Worm (Caenorhabditis elegans) whole organism, young adult: ENCODE data around the gene F43E12.1.

Experiments used
- B0035.1 ChIP-seq: sonication (generic microtip); optimal IDR thresholded peaks from 2 replicates; lab custom pipeline; 2016; ENCODE audit warnings: missing genetic modification characterization, mild to moderate bottlenecking, missing compliant biosample characterization, missing genotype, missing genetic modification reagents
- C06A6.2 ChIP-seq: fragments of 200-800 bp; sonication (Bioruptor generic); conservative IDR thresholded peaks from 2 replicates; pipeline ENCODE4 v1.3.6; 2022; ENCODE audit warnings: missing genetic modification characterization, missing compliant biosample characterization
- D2030.7 ChIP-seq: fragments of 200-800 bp; sonication (Bioruptor generic); IDR thresholded peaks from 2 replicates; pipeline ENCODE4 v1.3.6; 2022; ENCODE audit warnings: missing genetic modification reagents, missing genetic modification characterization, missing compliant biosample characterization
- F10E7.11 ChIP-seq: sonication (generic microtip); optimal IDR thresholded peaks from 2 replicates; lab custom pipeline; 2017; ENCODE audit warnings: mild to moderate bottlenecking, missing genetic modification characterization, moderate library complexity, missing compliant biosample characterization
- F23B12.7 ChIP-seq: sonication (generic microtip); optimal IDR thresholded peaks from 2 replicates; lab custom pipeline; 2017; ENCODE audit warnings: missing genetic modification characterization, mild to moderate bottlenecking, missing compliant biosample characterization, antibody characterized with exemption, moderate library complexity; ENCODE audit not compliant: insufficient read depth
- F33H1.4 ChIP-seq: fragments of 200-800 bp; sonication (Bioruptor generic); IDR thresholded peaks from 2 replicates; pipeline ENCODE4 v1.3.6; 2022; ENCODE audit warnings: missing genetic modification reagents, missing genetic modification characterization, missing compliant biosample characterization
- F37B4.10 ChIP-seq: fragments of 200-800 bp; sonication (Bioruptor generic); IDR thresholded peaks from 2 replicates; pipeline ENCODE4 v1.3.6; 2022; ENCODE audit warnings: missing genetic modification characterization, missing compliant biosample characterization
- F39B2.1 ChIP-seq: fragments of 200-800 bp; sonication (Bioruptor generic); IDR thresholded peaks from 2 replicates; pipeline ENCODE4 v1.3.6; 2022; ENCODE audit warnings: missing genetic modification reagents, missing genetic modification characterization, missing compliant biosample characterization
- F52B5.7 ChIP-seq: sonication (generic microtip); optimal IDR thresholded peaks from 2 replicates; lab custom pipeline; 2016; ENCODE audit warnings: mild to moderate bottlenecking, missing genetic modification characterization, missing compliant biosample characterization
- K11D2.4 ChIP-seq: fragments of 200-800 bp; sonication (Bioruptor generic); IDR thresholded peaks from 2 replicates; pipeline ENCODE4 v1.3.6; 2022; ENCODE audit warnings: missing genetic modification reagents, missing genetic modification characterization, missing compliant biosample characterization
- T26A5.8 ChIP-seq: sonication (generic microtip); optimal IDR thresholded peaks from 2 replicates; lab custom pipeline; 2016; ENCODE audit warnings: missing genetic modification characterization, missing compliant biosample characterization
- Y53G8AR.9 ChIP-seq: fragments of 200-800 bp; sonication (Bioruptor generic); conservative IDR thresholded peaks from 2 replicates; pipeline ENCODE4 v1.3.6; 2022; ENCODE audit warnings: missing genetic modification reagents, missing genetic modification characterization, missing compliant biosample characterization
- Y95B8A.8 ChIP-seq: fragments of 200-800 bp; sonication (Bioruptor generic); IDR thresholded peaks from 2 replicates; pipeline ENCODE4 v1.3.6; 2022; ENCODE audit warnings: missing genetic modification reagents, missing genetic modification characterization, missing compliant biosample characterization
- ZK185.1 ChIP-seq: sonication (generic microtip); optimal IDR thresholded peaks from 2 replicates; lab custom pipeline; 2016; ENCODE audit warnings: mild to moderate bottlenecking, missing genetic modification characterization, missing compliant biosample characterization; ENCODE audit not compliant: poor library complexity, severe bottlenecking
- ama-1 ChIP-seq, 3 experiments: fragments of 150-350 bp in 1 of 3; sonication (generic microtip) in 2 of 3; optimal IDR thresholded peaks; 2 replicates each; lab custom pipeline; 2014 to 2018; ENCODE audit warnings: missing biosample characterization in 2 of 3, missing genetic modification characterization in 2 of 3, missing genetic modification reagents in 2 of 3
- aptf-2 ChIP-seq: fragments of 200-800 bp; sonication (Bioruptor generic); conservative IDR thresholded peaks from 2 replicates; pipeline ENCODE4 v1.3.6; 2022; ENCODE audit warnings: missing genetic modification reagents, missing genetic modification characterization, missing compliant biosample characterization
- ceh-79 ChIP-seq: sonication (generic microtip); optimal IDR thresholded peaks from 2 replicates; lab custom pipeline; 2017; ENCODE audit warnings: mild to moderate bottlenecking, missing genetic modification characterization, missing compliant biosample characterization
- chd-7 ChIP-seq: sonication (generic microtip); optimal IDR thresholded peaks from 2 replicates; lab custom pipeline; 2016; ENCODE audit warnings: mild to moderate bottlenecking, missing genetic modification characterization, moderate library complexity, missing compliant biosample characterization
- efl-1 ChIP-seq: fragments of 150-350 bp; optimal IDR thresholded peaks from 2 replicates; lab custom pipeline; 2014; ENCODE audit warnings: missing biosample characterization, missing genetic modification reagents, missing genetic modification characterization
- egl-44 ChIP-seq: fragments of 200-800 bp; sonication (Bioruptor generic); IDR thresholded peaks from 2 replicates; pipeline ENCODE4 v1.3.6; 2022; ENCODE audit warnings: missing genetic modification reagents, missing genetic modification characterization, missing compliant biosample characterization
- ekl-4 ChIP-seq: fragments of 200-800 bp; sonication (Bioruptor generic); IDR thresholded peaks from 2 replicates; pipeline ENCODE4 v1.3.6; 2022; ENCODE audit warnings: missing genetic modification reagents, missing genetic modification characterization, missing compliant biosample characterization
- hlh-12 ChIP-seq: sonication (generic microtip); optimal IDR thresholded peaks from 2 replicates; lab custom pipeline; 2016; ENCODE audit warnings: missing genetic modification characterization, missing compliant biosample characterization
- hmg-1.2 ChIP-seq: fragments of 200-800 bp; sonication (Bioruptor generic); IDR thresholded peaks from 2 replicates; pipeline ENCODE4 v1.3.6; 2022; ENCODE audit warnings: missing genetic modification reagents, missing genetic modification characterization, missing compliant biosample characterization
- hrde-1 ChIP-seq: sonication (generic microtip); optimal IDR thresholded peaks from 2 replicates; lab custom pipeline; 2016; ENCODE audit warnings: missing genetic modification characterization, mild to moderate bottlenecking, missing compliant biosample characterization, moderate library complexity, missing genotype, missing genetic modification reagents, borderline replicate concordance
- let-526 ChIP-seq: fragments of 200-800 bp; sonication (Bioruptor generic); IDR thresholded peaks from 2 replicates; pipeline ENCODE4 v1.3.6; 2022; ENCODE audit warnings: missing genetic modification reagents, missing genetic modification characterization, missing compliant biosample characterization
- lin-35 ChIP-seq, 3 experiments: fragments of 150-350 bp in 2 of 3; sonication (generic microtip) in 1 of 3; optimal IDR thresholded peaks; 2 replicates each; lab custom pipeline; 2014 to 2018; ENCODE audit warnings: missing biosample characterization in 3 of 3, missing genetic modification characterization in 3 of 3, missing genetic modification reagents in 3 of 3
- lin-40 ChIP-seq: sonication (generic microtip); optimal IDR thresholded peaks from 2 replicates; lab custom pipeline; 2016; ENCODE audit warnings: missing genetic modification characterization, mild to moderate bottlenecking, missing compliant biosample characterization, missing genotype, missing genetic modification reagents
- lir-1 ChIP-seq: fragments of 200-800 bp; sonication (Bioruptor generic); conservative IDR thresholded peaks from 2 replicates; pipeline ENCODE4 v1.3.6; 2022; ENCODE audit warnings: missing genetic modification reagents, missing genetic modification characterization, missing compliant biosample characterization
- lsy-27 ChIP-seq: sonication (generic microtip); optimal IDR thresholded peaks from 2 replicates; lab custom pipeline; 2017; ENCODE audit warnings: missing genetic modification characterization, mild to moderate bottlenecking, missing compliant biosample characterization, antibody characterized with exemption, missing genotype, borderline replicate concordance; ENCODE audit not compliant: insufficient read depth
- madf-3 ChIP-seq: fragments of 200-800 bp; sonication (Bioruptor generic); IDR thresholded peaks from 2 replicates; pipeline ENCODE4 v1.3.6; 2022; ENCODE audit warnings: missing genetic modification reagents, missing genetic modification characterization, missing compliant biosample characterization
- mcd-1 ChIP-seq: fragments of 200-800 bp; sonication (Bioruptor generic); IDR thresholded peaks from 2 replicates; pipeline ENCODE4 v1.3.6; 2022; ENCODE audit warnings: missing genetic modification reagents, missing genetic modification characterization, missing compliant biosample characterization
- nfya-1 ChIP-seq: sonication (generic microtip); optimal IDR thresholded peaks from 2 replicates; lab custom pipeline; 2017; ENCODE audit warnings: antibody characterized with exemption, missing compliant biosample characterization, missing genetic modification characterization, borderline replicate concordance; ENCODE audit not compliant: insufficient read depth
- nfyb-1 ChIP-seq: fragments of 200-800 bp; sonication (Bioruptor generic); IDR thresholded peaks from 2 replicates; pipeline ENCODE4 v1.3.6; 2022; ENCODE audit warnings: missing genetic modification reagents, missing genetic modification characterization, missing compliant biosample characterization
- nhr-80 ChIP-seq: sonication (generic microtip); optimal IDR thresholded peaks from 2 replicates; lab custom pipeline; 2016; ENCODE audit warnings: missing genetic modification characterization, missing compliant biosample characterization
- pbrm-1 ChIP-seq: fragments of 200-800 bp; sonication (Bioruptor generic); IDR thresholded peaks from 2 replicates; pipeline ENCODE4 v1.3.6; 2022; ENCODE audit warnings: missing genetic modification reagents, missing genetic modification characterization, missing compliant biosample characterization
- pha-4 ChIP-seq: fragments of 150-350 bp; sonication (generic microtip); optimal IDR thresholded peaks from 2 replicates; lab custom pipeline; 2014; ENCODE audit warnings: missing biosample characterization, missing genetic modification reagents, missing genetic modification characterization
- rcor-1 ChIP-seq: fragments of 200-800 bp; sonication (Bioruptor generic); IDR thresholded peaks from 2 replicates; pipeline ENCODE4 v1.3.6; 2022; ENCODE audit warnings: missing genetic modification reagents, missing genetic modification characterization, missing compliant biosample characterization
- sea-2 ChIP-seq: fragments of 200-800 bp; sonication (Bioruptor generic); IDR thresholded peaks from 2 replicates; pipeline ENCODE4 v1.3.6; 2022; ENCODE audit warnings: missing genetic modification characterization, missing compliant biosample characterization
- snpc-1.3 ChIP-seq: sonication (generic microtip); optimal IDR thresholded peaks from 2 replicates; lab custom pipeline; 2017; ENCODE audit warnings: missing genetic modification characterization, mild to moderate bottlenecking, missing compliant biosample characterization, antibody characterized with exemption, moderate library complexity, missing genotype, missing genetic modification reagents; ENCODE audit not compliant: insufficient read depth
- snpc-3.4 ChIP-seq: sonication (generic microtip); optimal IDR thresholded peaks from 2 replicates; lab custom pipeline; 2017; ENCODE audit warnings: missing genetic modification characterization, mild to moderate bottlenecking, missing compliant biosample characterization, antibody characterized with exemption, moderate library complexity, missing genotype, missing genetic modification reagents
- tbx-9 ChIP-seq: sonication (generic microtip); optimal IDR thresholded peaks from 2 replicates; lab custom pipeline; 2016; ENCODE audit warnings: borderline replicate concordance, missing genetic modification characterization, inconsistent platforms, missing compliant biosample characterization
- unc-130 ChIP-seq: sonication (generic microtip); optimal IDR thresholded peaks from 2 replicates; lab custom pipeline; 2016; ENCODE audit warnings: missing genetic modification reagents, missing genetic modification characterization, missing compliant biosample characterization
- unc-62 ChIP-seq: fragments of 150-350 bp; optimal IDR thresholded peaks from 2 replicates; lab custom pipeline; 2014; ENCODE audit warnings: missing biosample characterization, missing genetic modification reagents, missing genetic modification characterization
- ztf-28 ChIP-seq: fragments of 200-800 bp; sonication (Bioruptor generic); IDR thresholded peaks from 2 replicates; pipeline ENCODE4 v1.3.6; 2022; ENCODE audit warnings: missing genetic modification reagents, missing genetic modification characterization, missing compliant biosample characterization

The F43E12.1 gene

DNA sequence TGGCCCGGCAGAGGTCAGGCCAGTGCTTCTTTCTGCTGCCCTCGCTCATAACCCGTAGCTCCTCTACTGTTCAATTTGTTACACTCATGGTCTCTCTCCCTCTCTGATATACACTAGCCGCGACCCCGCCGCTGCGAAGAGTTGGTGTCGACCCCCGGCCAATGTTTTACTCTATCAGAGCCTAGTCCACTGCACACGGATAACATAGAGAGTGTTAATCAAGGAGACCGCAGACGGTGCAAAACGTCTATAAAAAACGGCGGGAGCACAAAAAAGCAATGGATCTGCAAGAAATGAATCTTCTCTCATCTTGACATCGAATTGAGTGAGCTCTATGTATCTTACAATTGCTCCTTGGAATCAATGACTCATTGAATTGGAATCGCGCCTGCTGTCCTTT, 24.0 kb upstream of the F43E12.1 start:
- TF ChIP-seq chd-7, result no peak
- TF ChIP-seq pbrm-1 (GFP tag; lab: Robert Waterston, UW), result no peak
- no peak for TF ChIP-seq nhr-80 (tag; lab: Kevin White, UChicago)
- TF ChIP-seq hmg-1.2 (GFP tag; lab: Robert Waterston, UW), result no peak
- no peak for TF ChIP-seq rcor-1
- no peak for TF ChIP-seq lin-40
- TF ChIP-seq nfya-1 (tag; lab: Kevin White, UChicago), result no peak
- TF ChIP-seq, all 124 proteins: peak for 0

DNA sequence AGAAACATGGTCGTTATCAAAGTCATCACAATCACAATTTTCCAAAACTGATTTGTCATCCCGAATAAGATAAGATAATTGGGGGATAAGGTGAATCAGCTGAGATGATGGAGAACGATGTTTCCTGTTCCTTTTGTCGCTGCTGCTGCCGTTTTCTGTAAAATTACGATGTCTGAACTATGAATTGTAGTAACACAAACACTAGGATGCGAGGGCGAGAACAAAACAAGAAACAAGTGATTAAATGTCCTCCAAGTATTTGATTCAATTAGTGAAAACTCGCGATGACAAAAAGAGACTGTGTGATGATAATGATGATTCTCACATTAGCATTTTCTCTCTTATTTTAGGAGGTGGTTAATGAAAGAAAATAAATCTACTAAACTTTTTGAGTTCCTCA, 21.6 kb upstream of the F43E12.1 start, which contains the start of gene C54D1.7:
C54D1.7 (minus strand) TSS at position 157 of the 400 bp plus-strand sequence.
- TF ChIP-seq ekl-4 (GFP tag; lab: Robert Waterston, UW) (no peak), lsy-27 (tag; lab: Kevin White, UChicago) (no peak), aptf-2 (no peak), madf-3 (GFP tag; lab: Robert Waterston, UW) (no peak), egl-44 (GFP tag; lab: Robert Waterston, UW) (no peak), hlh-12 (tag; lab: Kevin White, UChicago) (no peak), let-526 (no peak), Y95B8A.8 (GFP tag; lab: Robert Waterston, UW) (no peak), F39B2.1 (GFP tag; lab: Robert Waterston, UW) (no peak), unc-62 (no peak)

DNA sequence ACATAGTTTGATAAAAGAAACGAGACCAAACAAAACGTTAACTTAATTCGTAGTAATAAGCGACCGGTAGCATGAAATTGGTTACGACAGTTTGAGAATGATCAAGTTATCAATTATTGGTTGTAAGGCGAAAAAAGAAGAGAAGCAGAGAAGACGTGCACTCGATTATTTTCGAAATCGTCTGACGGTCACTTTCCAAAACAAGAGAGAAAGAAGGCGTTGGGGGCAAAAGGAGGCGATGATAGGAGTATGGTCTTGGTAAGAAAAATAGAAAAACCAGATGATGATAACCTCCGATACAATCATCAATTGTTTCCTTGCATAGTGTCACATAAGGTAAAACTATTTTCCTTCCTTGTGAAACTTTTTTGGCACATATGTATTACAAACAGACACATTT, 20.0 kb upstream of the F43E12.1 start:
- TF ChIP-seq pha-4 (tag; lab: Kevin White, UChicago) (no peak), T26A5.8 (tag; lab: Kevin White, UChicago) (no peak), hrde-1 (no peak), Y53G8AR.9 (GFP tag; lab: Robert Waterston, UW) (no peak), ceh-79 (no peak), nfya-1 (tag; lab: Kevin White, UChicago) (no peak), sea-2 (GFP tag; lab: Robert Waterston, UW) (no peak), snpc-3.4 (no peak), K11D2.4 (GFP tag; lab: Robert Waterston, UW) (no peak), lir-1 (GFP tag; lab: Robert Waterston, UW) (no peak), Y95B8A.8 (GFP tag; lab: Robert Waterston, UW) (no peak), F10E7.11 (no peak), F52B5.7 (tag; lab: Kevin White, UChicago) (no peak), C06A6.2 (GFP tag; lab: Robert Waterston, UW) (no peak), snpc-1.3 (no peak), unc-130 (GFP tag; lab: Kevin White, UChicago) (no peak)

DNA sequence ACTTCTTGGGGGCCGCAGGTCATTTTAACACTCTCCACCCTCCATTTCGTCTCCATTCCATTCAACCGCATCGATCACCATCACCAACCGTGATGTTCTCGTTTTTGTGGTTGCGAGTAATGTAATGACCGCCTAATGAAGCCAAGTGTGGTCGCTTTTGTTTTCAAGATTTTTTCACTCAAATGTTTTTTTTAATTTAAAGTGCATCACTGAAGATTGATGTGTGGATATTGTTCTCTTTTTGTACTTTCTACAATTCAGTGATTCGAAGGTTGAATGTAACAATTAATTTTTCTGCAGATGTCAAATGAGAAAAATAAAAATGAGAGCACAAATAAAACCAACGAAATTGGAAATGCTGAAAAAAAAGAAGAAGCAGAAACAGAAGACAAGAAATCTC, 18.7 kb upstream of the F43E12.1 start, which contains the start of gene pgp-10:
pgp-10 (plus strand) TSS at position 301 of the 400 bp plus-strand sequence.
- no peak for TF ChIP-seq B0035.1 (tag; lab: Kevin White, UChicago)
- TF ChIP-seq efl-1 (GFP tag; lab: Kevin White, UChicago), result no peak
- no peak for TF ChIP-seq ZK185.1 (tag; lab: Kevin White, UChicago)
- no peak for TF ChIP-seq F39B2.1 (GFP tag; lab: Robert Waterston, UW)
- no peak for TF ChIP-seq ceh-79
- no peak for TF ChIP-seq F23B12.7 (tag; lab: Kevin White, UChicago)
- TF ChIP-seq D2030.7 (GFP tag; lab: Robert Waterston, UW), result no peak
- no peak for TF ChIP-seq tbx-9
- no peak for TF ChIP-seq mcd-1 (GFP tag; lab: Robert Waterston, UW)
- TF ChIP-seq F37B4.10 (GFP tag; lab: Robert Waterston, UW), result no peak
- no peak for TF ChIP-seq ama-1 (optimal IDR thresholded peaks at IDR 0.05; lab: Kevin White, UChicago)
- TF ChIP-seq ama-1 (GFP tag; optimal IDR thresholded peaks at IDR 0.05; lab: Kevin White, UChicago), result no peak
- TF ChIP-seq nfyb-1 (GFP tag; lab: Robert Waterston, UW), result no peak
- no peak for TF ChIP-seq lin-35 (GFP tag; optimal IDR thresholded peaks at IDR 0.05; lab: Kevin White, UChicago)
- no peak for TF ChIP-seq ztf-28 (GFP tag; lab: Robert Waterston, UW)
- no peak for TF ChIP-seq F10E7.11
- TF ChIP-seq F33H1.4 (GFP tag; lab: Robert Waterston, UW), result no peak
- no peak for TF ChIP-seq hrde-1
